Fruit fly (Drosophila melanogaster) S2 (cell line): ENCODE data around the gene kek6.

Experiments used
- CG8478 ChIP-seq: fragments of >200 bp; optimal IDR thresholded peaks from 2 replicates; lab custom pipeline; 2018
- CTCF ChIP-seq, 2 experiments: fragments of >200 bp; optimal IDR thresholded peaks; 2 replicates each; lab custom pipeline; 2018

Gene kek6

DNA sequence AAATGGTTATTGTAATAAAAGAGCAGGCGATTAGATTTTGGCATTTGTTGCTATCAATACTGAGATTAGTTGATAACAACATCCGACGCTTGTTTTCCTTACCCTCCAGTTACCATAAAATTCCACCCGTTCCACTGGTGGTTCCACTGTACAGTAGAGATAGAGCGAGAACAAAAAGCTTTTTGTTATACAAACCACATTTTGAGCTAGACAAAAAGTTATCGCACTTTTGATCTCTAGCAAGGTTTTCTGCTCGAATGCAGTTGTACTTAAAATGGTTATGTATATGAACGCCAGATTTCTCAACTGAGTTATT lies 16.9 kb upstream of the kek6 start:
- TF ChIP-seq CG8478 (no peak), CTCF (optimal IDR thresholded peaks at IDR 0.05; lab: Kevin White, UChicago) (no peak)

DNA sequence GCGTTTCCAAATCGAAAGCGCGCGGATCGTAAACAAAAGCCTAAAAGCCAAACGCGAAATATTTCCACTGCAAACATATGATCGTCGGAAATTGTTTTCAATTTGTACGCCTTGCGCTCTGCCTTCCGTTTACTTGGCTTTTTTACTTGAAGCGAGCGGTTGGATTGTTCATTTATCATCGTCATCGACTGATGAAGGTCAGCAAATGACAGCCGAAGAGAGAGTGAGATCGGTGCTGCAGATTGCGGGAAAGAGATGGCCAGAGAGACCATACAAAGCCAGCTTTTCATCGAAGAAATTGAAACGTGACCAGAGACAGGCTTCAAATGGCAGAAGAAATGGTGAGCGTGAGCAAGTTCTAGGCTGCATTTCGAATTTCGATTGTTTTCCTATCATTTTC lies 16.1 kb upstream of the kek6 start:
- TF ChIP-seq CG8478 = no peak

DNA sequence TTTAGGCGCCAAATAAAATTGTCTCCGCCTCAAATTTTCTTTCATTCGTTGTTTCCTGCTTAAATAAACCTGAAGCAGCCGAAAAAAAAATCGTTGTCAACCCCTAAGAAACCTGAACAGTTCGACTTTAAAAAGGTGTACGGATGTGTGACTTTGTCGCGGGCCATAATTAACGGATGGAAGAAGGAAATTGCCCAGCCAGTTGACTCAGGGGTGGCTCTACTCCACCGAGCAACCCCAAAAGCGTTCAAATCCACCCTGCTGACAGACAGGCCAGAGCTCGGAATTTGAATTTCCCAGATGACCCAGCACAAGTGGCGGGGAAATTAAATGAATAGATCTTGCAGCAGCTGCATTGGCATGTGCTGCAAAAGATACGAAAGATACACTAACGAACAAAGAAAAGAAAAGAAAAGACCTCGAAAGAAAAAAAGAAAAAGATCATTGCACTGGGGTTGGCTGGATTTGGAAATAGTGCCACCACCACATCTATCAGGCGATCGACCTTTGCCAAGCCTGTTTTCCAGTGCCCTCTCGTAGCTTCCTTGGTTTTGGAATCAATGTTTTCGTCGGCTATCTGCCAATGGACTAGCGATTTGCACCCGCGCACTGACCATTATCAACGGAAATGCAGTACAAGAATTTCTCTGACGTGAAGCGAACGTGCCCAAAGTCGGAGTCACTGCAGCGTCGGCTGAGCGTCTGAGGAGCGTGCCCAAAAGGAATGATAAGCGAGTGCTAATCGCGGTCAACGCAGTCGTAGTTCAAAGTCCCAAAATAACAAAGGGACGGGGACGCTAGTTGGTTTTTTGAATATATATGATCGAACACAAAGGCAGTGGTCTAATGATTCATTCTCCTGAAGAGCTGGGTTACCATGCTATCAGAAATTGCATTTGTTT lies 15.4 kb upstream of the kek6 start:
- TF ChIP-seq CTCF (optimal IDR thresholded peaks at IDR 0.05; lab: Kevin White, UChicago) = no peak
- no peak for TF ChIP-seq CG8478

DNA sequence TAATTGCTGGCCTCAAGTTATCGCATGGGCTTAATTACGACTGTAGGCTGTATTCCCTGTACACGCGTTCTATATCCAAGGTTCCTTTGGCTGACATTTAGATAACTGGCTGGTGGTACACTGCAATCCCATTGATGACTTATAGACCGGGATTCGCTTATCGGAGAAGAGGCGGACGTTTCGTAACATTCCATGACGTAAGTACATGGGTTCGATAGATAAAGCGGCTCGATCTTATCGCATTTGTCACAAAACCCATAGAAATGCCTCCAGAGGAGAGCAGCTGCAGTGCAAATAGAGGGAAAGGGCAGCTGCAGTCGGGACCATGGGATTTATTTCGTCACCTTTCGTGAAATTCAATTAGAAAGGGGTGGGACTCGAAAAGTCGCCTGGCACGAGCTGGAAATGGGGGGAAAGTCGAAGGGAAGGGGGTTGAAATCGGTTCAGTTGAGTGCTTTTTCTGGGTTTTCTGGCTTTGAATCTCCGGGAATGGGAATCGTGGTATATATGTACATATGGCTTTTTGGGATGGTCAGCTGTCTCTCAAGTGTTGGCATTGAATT lies 14.6 kb upstream of the kek6 start:
- TF ChIP-seq CTCF (optimal IDR thresholded peaks at IDR 0.05; lab: Kevin White, UChicago) (no peak), CG8478 (no peak)

DNA sequence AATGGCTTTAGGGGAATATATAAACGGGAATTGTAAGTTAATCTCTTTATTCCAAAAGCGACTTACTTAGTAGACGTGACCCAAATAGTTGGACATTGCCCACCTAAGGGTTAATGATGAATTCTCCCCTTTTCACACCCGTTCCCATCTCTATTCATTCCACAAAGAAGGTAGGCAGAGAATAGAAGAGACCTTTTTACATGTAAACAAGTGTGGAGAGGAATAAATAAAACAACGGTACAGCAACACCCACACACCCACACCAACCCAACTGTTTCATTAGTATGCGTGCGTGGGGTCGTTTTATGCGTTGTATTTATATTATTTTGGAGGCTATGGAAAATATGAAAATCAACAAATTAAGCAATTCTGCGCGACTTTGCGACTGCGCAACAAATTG lies 13.9 kb upstream of the kek6 start:
- no peak for TF ChIP-seq CTCF (optimal IDR thresholded peaks at IDR 0.05; lab: Kevin White, UChicago)
- no peak for TF ChIP-seq CG8478

DNA sequence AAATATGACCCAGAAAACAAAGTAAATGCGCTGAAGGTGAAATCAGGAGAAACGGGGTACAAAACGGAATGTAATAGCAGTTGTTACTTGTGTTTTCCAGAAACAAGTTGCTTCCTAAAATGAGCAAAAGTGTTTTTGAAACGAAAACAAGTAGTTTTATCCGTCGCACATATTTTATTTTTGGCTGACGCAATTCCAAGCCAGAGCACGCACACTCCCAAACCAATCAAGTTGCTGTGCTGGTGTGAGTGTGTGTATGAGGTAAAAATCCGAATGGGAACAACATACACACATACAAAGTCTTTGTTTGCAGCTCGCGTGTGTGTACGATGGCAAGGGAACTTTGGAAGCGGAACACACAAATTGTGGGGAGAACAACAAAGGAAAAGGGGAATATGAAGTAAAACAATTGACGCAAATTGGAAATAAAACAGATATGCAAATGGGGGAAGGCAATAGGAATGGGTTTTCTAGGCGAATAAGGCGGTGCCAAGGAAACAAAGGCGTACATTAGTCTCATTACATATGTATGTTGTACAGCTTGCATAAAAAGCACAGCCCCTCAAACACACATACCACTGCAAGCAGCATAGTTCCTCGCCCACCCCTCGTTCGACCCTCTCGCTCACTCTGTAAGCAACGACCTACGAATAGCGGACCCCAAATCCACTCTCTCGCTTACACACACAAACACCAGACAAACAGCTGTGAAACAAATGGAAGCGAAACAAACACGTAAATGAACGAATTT lies 13.3 kb upstream of the kek6 start:
- TF ChIP-seq CTCF (optimal IDR thresholded peaks at IDR 0.05; lab: Kevin White, UChicago) (no peak), CG8478 (peak; percentile 67)

DNA sequence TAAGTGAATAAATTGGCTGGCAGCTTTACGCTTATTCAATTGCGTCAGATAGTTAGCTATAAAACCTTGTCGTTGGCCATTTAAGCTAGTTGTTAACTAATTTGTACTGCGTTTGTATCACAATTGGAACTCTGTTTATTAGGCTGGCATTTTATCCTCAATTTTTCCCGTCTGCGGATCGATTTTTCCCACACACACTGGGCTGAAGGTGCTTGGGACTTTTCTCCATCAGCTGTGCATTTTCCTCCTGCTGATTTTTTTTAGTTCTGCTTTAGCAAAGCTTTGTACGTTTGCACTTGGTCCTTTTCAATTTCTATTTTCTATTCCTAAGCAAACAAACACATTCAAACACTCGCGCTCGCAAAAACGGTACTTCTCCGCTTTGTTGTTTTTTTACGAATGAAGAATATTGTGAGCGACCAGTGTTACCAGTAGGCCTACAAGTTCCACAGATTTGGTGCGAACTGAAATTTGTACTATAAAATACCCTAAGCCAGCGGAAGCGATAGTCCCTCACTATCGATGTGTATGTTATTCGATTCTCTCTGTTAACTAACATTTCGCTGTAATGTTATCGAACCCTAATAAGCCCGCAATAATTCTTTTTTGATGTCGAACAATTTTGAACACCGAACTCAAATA lies 12.4 kb upstream of the kek6 start:
- TF ChIP-seq CG8478 (no peak), CTCF (optimal IDR thresholded peaks at IDR 0.05; lab: Kevin White, UChicago) (peak in 1 of 2 experiments; percentile 29)

DNA sequence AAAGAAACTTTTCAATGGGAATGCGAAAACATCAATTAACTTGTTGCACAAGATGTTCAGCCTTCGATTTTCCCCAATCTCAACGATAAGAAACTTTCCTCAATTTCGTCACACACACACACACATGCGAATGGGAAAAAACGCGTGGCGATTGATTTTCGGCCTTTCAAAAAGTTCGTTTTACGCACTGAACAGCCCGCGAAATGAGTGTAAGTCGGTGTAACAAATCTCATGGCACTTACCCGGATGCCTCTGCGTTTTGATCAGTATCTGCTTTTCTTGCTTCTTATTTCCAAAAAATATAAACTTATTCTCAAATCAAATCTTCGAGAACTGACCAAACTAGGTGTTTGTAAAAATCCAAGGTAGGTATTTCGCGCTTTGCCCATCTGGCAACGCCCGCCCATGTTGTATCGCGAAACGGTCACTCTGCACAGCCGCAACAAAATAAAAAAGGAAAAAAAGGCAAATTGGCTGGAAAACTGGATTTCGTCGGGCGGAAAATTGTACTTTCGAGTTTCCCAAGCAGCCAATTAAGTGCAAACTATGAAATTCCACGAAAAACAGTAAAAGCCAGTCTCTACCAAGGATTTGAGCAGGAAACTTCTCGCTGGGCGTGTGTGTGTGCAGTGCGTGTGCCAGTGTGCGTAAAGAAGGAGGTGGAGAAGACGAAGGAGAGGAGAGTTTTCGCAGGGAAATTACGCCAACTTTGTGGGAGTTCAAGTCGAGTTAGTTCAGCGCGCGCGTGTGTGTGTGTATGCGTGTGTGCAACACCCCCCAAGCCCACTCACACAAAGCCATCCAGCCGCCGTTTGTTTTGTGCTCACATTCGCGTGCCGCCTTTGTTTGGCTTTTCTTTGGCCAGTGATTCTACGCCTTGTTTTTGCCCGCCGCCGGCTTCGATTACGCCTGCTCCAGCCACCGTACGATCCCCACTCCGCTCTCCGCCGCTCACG lies 11.0 kb upstream of the kek6 start, which contains the start of gene Med:
Gene Med, plus strand, starts transcription at position 408 of the 956 bp plus-strand sequence.
- TF ChIP-seq CTCF (optimal IDR thresholded peaks at IDR 0.05; lab: Kevin White, UChicago) (no peak), CG8478 (no peak)

DNA sequence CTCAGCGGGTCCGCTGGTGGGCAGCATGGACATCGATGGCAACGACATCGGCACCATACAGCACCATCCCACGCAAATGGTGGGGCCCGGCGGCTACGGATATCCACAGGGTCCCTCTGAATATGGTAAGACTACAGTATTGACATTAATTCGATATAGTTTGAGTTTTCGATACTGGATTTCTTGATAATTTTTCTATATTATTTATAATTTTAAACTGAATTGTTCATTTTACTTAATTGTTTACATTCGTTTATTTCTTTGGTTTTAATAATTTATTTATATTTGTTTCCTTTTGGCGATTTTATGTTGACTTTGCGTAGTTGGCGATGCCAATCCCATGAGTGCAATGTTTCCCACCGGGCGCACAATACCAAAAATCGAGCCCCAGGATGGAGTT lies 9.4 kb upstream of the kek6 start, which contains the start of gene CycG:
Gene CycG, minus strand, starts transcription at position 101 of the 400 bp plus-strand sequence.
- TF ChIP-seq CTCF (optimal IDR thresholded peaks at IDR 0.05; lab: Kevin White, UChicago) = no peak
- no peak for TF ChIP-seq CG8478

DNA sequence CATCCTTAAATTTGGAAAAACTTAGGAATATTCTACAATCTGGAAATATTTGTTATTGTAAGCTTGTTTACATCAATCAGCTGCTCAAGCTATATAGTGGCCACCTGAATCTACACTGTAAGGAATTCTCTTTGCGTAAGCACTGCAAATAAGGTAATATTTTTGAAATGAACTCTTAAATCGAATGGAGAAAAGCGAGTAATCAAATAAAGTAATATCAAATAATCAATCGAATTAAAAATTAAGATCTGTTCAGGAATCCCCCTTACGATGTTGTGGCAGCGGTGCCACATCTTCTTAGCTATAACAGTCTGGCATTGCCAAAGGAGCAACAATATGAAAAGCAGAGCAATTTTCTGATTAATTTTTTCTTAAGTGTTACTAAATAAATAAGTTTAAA lies 5.9 kb upstream of the kek6 start, which contains the start of the genes Mnat9 and CG1792:
Gene Mnat9, minus strand, starts transcription at position 160 of the 400 bp plus-strand sequence.
Gene CG1792, plus strand, starts transcription at position 303 of the 400 bp plus-strand sequence.
- TF ChIP-seq CG8478 = no peak
- TF ChIP-seq CTCF (optimal IDR thresholded peaks at IDR 0.05; lab: Kevin White, UChicago) = no peak

DNA sequence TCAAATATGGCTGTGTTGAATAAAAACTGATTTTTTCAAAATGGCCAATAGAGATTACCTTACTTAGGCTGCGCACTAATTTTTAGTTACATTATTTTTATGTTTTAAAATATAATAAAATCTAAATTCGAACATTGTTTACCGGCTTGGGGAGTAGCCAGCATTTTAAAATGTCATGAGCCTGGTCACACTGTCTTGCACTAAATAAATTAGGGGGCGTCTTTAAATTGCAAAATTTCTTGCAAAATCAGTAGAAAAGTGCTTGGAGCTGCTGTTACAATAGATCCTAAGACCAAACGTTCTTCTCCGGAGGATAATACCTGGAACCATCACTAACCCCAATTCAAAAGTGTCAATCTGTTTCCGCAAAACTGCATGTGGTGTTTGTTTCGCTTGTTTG lies 4.1 kb upstream of the kek6 start, which contains the start of gene pasha:
Gene pasha, plus strand, starts transcription at position 177 of the 400 bp plus-strand sequence.
- TF ChIP-seq CTCF (optimal IDR thresholded peaks at IDR 0.05; lab: Kevin White, UChicago) (no peak), CG8478 (no peak)

DNA sequence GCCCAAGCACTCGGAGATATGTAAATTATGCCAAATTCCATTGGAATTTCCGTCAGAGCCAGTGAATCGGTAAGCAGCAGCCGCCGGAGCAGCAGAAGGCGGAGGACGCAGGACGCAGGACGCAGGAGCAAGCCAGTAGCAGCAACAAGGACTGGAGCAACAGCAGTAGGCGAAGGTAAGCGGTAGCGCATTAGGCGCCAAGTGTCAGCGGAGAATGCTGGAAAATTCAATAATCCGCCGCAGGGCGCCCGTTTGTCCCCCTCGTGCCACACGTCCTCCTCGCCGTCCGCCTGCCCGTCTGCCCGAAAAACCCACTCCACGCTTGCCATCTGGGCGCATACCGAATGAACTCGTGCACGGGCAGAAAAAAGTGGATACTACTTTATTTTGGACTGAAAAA lies 712 bp downstream of the kek6 start:
- TF ChIP-seq CTCF (optimal IDR thresholded peaks at IDR 0.05; lab: Kevin White, UChicago) (no peak), CG8478 (no peak)

DNA sequence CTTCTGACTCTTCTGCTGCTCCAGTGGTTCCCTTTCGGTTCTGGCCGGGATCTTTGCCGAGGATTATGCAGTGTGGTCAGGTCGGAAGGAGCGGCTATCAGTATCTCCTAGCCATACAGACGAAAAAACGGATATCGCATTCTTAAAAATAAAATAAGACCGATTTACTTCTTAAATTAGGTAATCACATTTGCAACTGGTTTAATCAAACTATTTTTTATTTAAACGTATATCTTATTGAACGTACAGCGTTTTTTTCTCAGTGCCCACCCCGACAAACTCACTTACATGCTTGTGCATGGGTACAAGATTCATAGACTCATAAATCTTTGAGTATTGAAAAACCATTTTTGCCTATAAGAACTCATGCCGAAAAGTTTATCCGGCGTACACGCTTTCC lies 4.3 kb downstream of the kek6 start:
- TF ChIP-seq CTCF (optimal IDR thresholded peaks at IDR 0.05; lab: Kevin White, UChicago) (no peak), CG8478 (no peak)

DNA sequence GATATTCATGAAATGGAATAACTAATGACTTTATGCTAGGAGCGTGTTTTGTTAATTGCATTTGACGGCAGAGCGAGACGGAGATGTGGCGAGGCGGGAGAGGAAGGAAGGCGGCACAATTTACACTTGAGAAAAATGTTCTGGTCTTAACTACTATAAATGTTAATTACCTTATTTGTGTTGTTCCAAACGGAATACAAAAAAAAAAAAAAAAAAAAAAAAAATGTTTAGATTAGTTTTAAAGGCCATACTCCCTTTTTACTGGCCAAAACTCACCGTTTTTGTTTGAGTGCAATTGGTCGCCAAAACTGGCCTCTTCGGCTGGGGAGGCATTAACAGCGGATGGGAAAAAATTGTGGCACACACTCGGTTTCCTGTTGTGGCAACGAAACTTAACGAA lies 5.2 kb downstream of the kek6 start:
- no peak for TF ChIP-seq CTCF (optimal IDR thresholded peaks at IDR 0.05; lab: Kevin White, UChicago)
- TF ChIP-seq CG8478 = no peak
